Fruit fly (Drosophila melanogaster): ENCODE results near the gene CtIP.

DNA sequence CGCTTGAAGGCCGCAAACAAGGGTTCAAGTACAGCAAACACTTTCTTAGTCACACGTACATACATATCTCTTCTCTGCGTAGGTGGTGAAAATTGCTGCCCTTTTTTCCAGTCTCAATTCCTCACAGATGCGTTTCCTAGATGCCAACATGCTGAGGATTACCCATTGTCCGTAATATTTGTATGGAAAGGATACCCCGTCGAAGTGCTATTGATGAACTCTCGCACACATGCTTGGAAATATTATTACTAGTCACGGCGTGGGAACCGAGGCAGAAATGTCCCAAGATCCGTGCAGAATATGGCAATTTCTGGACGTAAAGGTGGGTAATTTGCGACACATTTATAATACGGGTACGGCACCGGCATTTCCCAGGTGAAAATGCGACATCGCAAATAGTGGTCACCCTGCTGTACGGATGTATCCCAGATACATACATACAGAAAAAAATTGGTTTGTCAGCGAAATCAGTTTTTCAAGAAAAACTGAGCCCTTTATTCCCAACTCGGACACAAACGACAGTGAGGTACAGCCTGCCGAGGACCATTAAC, 30.6 kb upstream of the CtIP start:
- TF ChIP-seq CG11762 (GFP tag; optimal IDR thresholded peaks at IDR 0.05; ENCODE audit: insufficient read depth) = no peak
- no peak for TF ChIP-seq salr (GFP tag; optimal IDR thresholded peaks at IDR 0.05)
- no peak for TF ChIP-seq lz (GFP tag; optimal IDR thresholded peaks at IDR 0.05)
- no peak for TF ChIP-seq fkh (GFP tag; optimal IDR thresholded peaks at IDR 0.05)
- TF ChIP-seq CG11902 (GFP tag; optimal IDR thresholded peaks at IDR 0.05) = no peak
